Fruit fly (Drosophila melanogaster) Kc167 (cell line): ENCODE data around the gene Cyp4g1.

Experiments
- Myc ChIP-seq: fragments of >200 bp; optimal IDR thresholded peaks from 2 replicates; lab custom pipeline; 2017; ENCODE audit warnings: missing external identifiers
- h ChIP-seq: fragments of >200 bp; optimal IDR thresholded peaks from 3 replicates; lab custom pipeline; 2018; ENCODE audit warnings: missing external identifiers
- insv ChIP-seq: fragments of >200 bp; optimal IDR thresholded peaks from 3 replicates; lab custom pipeline; 2018; ENCODE audit warnings: missing external identifiers
- psq ChIP-seq: fragments of >200 bp; optimal IDR thresholded peaks from 2 replicates; lab custom pipeline; 2017; ENCODE audit warnings: missing external identifiers

dm6 chrX:443981-444550 is 25.1 kb downstream of the Cyp4g1 start:
- TF ChIP-seq psq (lab: Kevin White, UChicago): no peak
- TF ChIP-seq h: no peak
- TF ChIP-seq insv: no peak
- TF ChIP-seq Myc (lab: Kevin White, UChicago): no peak
